Worm (Caenorhabditis elegans) whole organism, L1 larva: Measurements from ENCODE around the gene F25B5.5.

Source experiments
- aly-2 ChIP-seq: fragments of 150-350 bp; optimal IDR thresholded peaks from 2 replicates; lab custom pipeline; 2014; ENCODE audit warnings: missing biosample characterization, missing genetic modification characterization
- ama-1 ChIP-seq: fragments of 150-350 bp; optimal IDR thresholded peaks from 2 replicates; lab custom pipeline; 2014
- ceh-8 ChIP-seq: fragments of 200-800 bp; sonication (Bioruptor generic); optimal IDR thresholded peaks from 2 replicates; lab custom pipeline; 2018; ENCODE audit warnings: mild to moderate bottlenecking, missing genetic modification characterization, moderate library complexity, missing compliant biosample characterization
- ceh-88 ChIP-seq: fragments of 200-800 bp; sonication (Bioruptor generic); IDR thresholded peaks from 2 replicates; pipeline ENCODE4 v1.3.6; 2022; ENCODE audit warnings: missing genetic modification characterization, missing compliant biosample characterization
- dpl-1 ChIP-seq, 3 experiments: fragments of 150-350 bp in 2 of 3; sonication (generic microtip) in 1 of 3; optimal IDR thresholded peaks; 2 replicates each; lab custom pipeline; 2014 to 2017; ENCODE audit warnings: missing biosample characterization in 3 of 3, missing genetic modification characterization in 3 of 3, missing genetic modification reagents in 3 of 3
- egl-27 ChIP-seq, 2 experiments: fragments of 150-350 bp in 1 of 2; sonication (generic microtip); optimal IDR thresholded peaks; 3 replicates each; lab custom pipeline; 2017 to 2018; ENCODE audit warnings: missing biosample characterization in 2 of 2, missing genetic modification characterization in 2 of 2, missing genetic modification reagents in 2 of 2
- elt-2 ChIP-seq: sonication (generic microtip); optimal IDR thresholded peaks from 2 replicates; lab custom pipeline; 2016; ENCODE audit warnings: missing genetic modification characterization, mild to moderate bottlenecking, inconsistent platforms, missing compliant biosample characterization, missing genetic modification reagents
- elt-3 ChIP-seq, 6 experiments: fragments of 150-350 bp in 1 of 6; sonication (generic microtip); optimal IDR thresholded peaks; 2 replicates each; lab custom pipeline; 2017 to 2018; ENCODE audit warnings: missing biosample characterization in 6 of 6, missing genetic modification characterization in 6 of 6, inconsistent platforms in 1 of 6
- mep-1 ChIP-seq: fragments of 150-350 bp; optimal IDR thresholded peaks from 2 replicates; lab custom pipeline; 2014; ENCODE audit warnings: missing biosample characterization, missing genetic modification characterization
- nhr-237 ChIP-seq: fragments of 150-350 bp; optimal IDR thresholded peaks from 2 replicates; lab custom pipeline; 2014; ENCODE audit warnings: missing biosample characterization, missing genetic modification characterization
- pax-3 ChIP-seq: fragments of 200-800 bp; sonication (Bioruptor generic); optimal IDR thresholded peaks from 2 replicates; lab custom pipeline; 2018; ENCODE audit warnings: mild to moderate bottlenecking, missing genetic modification characterization, moderate library complexity, missing compliant biosample characterization
- rnt-1 ChIP-seq: sonication (generic microtip); optimal IDR thresholded peaks from 2 replicates; lab custom pipeline; 2016; ENCODE audit warnings: mild to moderate bottlenecking, missing genetic modification characterization, moderate library complexity, missing compliant biosample characterization
- zip-4 ChIP-seq: fragments of 200-800 bp; sonication (Bioruptor generic); optimal IDR thresholded peaks from 2 replicates; lab custom pipeline; 2018; ENCODE audit warnings: mild to moderate bottlenecking, missing genetic modification characterization, moderate library complexity, missing compliant biosample characterization

- TF ChIP-seq aly-2 (tag; lab: Kevin White, UChicago) (no peak), ceh-88 (GFP tag; lab: Robert Waterston, UW) (no peak), egl-27 (tag; optimal IDR thresholded peaks at IDR 0.05; lab: Kevin White, UChicago) (no peak), mep-1 (tag; lab: Kevin White, UChicago) (no peak), elt-2 (tag; lab: Kevin White, UChicago) (no peak), ceh-8 (GFP tag; lab: Kevin White, UChicago) (no peak), ama-1 (lab: Kevin White, UChicago) (no peak), elt-3 (tag; optimal IDR thresholded peaks at IDR 0.05; lab: Kevin White, UChicago) (no peak), zip-4 (GFP tag; lab: Kevin White, UChicago) (no peak), dpl-1 (GFP tag; optimal IDR thresholded peaks at IDR 0.05; lab: Kevin White, UChicago) (no peak), nhr-237 (tag; lab: Kevin White, UChicago) (no peak), pax-3 (no peak), rnt-1 (tag; lab: Kevin White, UChicago) (no peak)
Measured at ce11 chrIII:5902558-5902957, 43.4 kb downstream of the F25B5.5 start.
